Worm (Caenorhabditis elegans): ENCODE results near the gene str-101.

Gene str-101

ce11 chrV:15704745-15705144, 7.1 kb downstream of the str-101 start, which contains the start of gene twk-34:
twk-34 (plus strand) TSS chrV:15704960.
- TF ChIP-seq ztf-11 (tag; optimal IDR thresholded peaks at IDR 0.05) (no peak), M03D4.4 (tag; optimal IDR thresholded peaks at IDR 0.05) (no peak), blmp-1 (tag; optimal IDR thresholded peaks at IDR 0.05) (no peak), flh-1 (GFP tag; optimal IDR thresholded peaks at IDR 0.05) (no peak), elt-1 (tag; optimal IDR thresholded peaks at IDR 0.05; ENCODE audit: borderline replicate concordance, insufficient read depth) (no peak), nhr-237 (tag; optimal IDR thresholded peaks at IDR 0.05) (no peak), lin-13 (tag; optimal IDR thresholded peaks at IDR 0.05) (no peak), ceh-39 (tag; optimal IDR thresholded peaks at IDR 0.05) (no peak), ces-1 (GFP tag; optimal IDR thresholded peaks at IDR 0.05) (no peak), elt-3 (tag; optimal IDR thresholded peaks at IDR 0.05) (no peak), tbx-8 (GFP tag; optimal IDR thresholded peaks at IDR 0.05) (no peak), ceh-83 (GFP tag; optimal IDR thresholded peaks at IDR 0.05) (no peak), lsy-2 (tag; optimal IDR thresholded peaks at IDR 0.05) (no peak)

ce11 chrV:15702263-15702662, 9.5 kb downstream of the str-101 start, which contains the start of gene nhr-53:
nhr-53 (minus strand) TSS chrV:15702363.
- no peak for TF ChIP-seq hlh-1 (tag; optimal IDR thresholded peaks at IDR 0.05)
- no peak for TF ChIP-seq flh-1 (GFP tag; optimal IDR thresholded peaks at IDR 0.05)
- no peak for TF ChIP-seq ceh-83 (GFP tag; optimal IDR thresholded peaks at IDR 0.05)
- no peak for TF ChIP-seq mls-2 (tag; optimal IDR thresholded peaks at IDR 0.05)
- TF ChIP-seq sem-2 (GFP tag; optimal IDR thresholded peaks at IDR 0.05), result no peak
- no peak for TF ChIP-seq unc-62 (GFP tag; optimal IDR thresholded peaks at IDR 0.05)
- TF ChIP-seq sptf-1 (tag; optimal IDR thresholded peaks at IDR 0.05), result no peak

ce11 chrV:15699799-15700198, 12.0 kb downstream of the str-101 start, which contains the start of gene nhr-199:
nhr-199 (minus strand) TSS chrV:15699899.
- TF ChIP-seq lin-13 (tag; optimal IDR thresholded peaks at IDR 0.05) (no peak), ces-1 (GFP tag; optimal IDR thresholded peaks at IDR 0.05) (no peak), tbx-8 (GFP tag; optimal IDR thresholded peaks at IDR 0.05) (no peak), unc-120 (tag; optimal IDR thresholded peaks at IDR 0.05; ENCODE audit: poor library complexity, severe bottlenecking) (no peak), zip-8 (tag; optimal IDR thresholded peaks at IDR 0.05) (no peak), nhr-76 (tag; optimal IDR thresholded peaks at IDR 0.05) (no peak), mep-1 (tag; optimal IDR thresholded peaks at IDR 0.05) (no peak), unc-62 (GFP tag; optimal IDR thresholded peaks at IDR 0.05) (no peak), cnd-1 (tag; optimal IDR thresholded peaks at IDR 0.05) (no peak), ceh-43 (GFP tag; optimal IDR thresholded peaks at IDR 0.05) (no peak), elt-3 (tag; optimal IDR thresholded peaks at IDR 0.05) (no peak), M03D4.4 (tag; optimal IDR thresholded peaks at IDR 0.05) (no peak), hlh-1 (tag; optimal IDR thresholded peaks at IDR 0.05) (no peak), sptf-1 (tag; optimal IDR thresholded peaks at IDR 0.05) (no peak)

ce11 chrV:15698099-15698498, 13.7 kb downstream of the str-101 start, which contains the start of gene srx-29:
srx-29 (minus strand) TSS chrV:15698199.
- TF ChIP-seq zip-8 (tag; optimal IDR thresholded peaks at IDR 0.05) (no peak), unc-39 (tag; optimal IDR thresholded peaks at IDR 0.05) (no peak), bed-3 (GFP tag; optimal IDR thresholded peaks at IDR 0.05) (no peak), ces-1 (GFP tag; optimal IDR thresholded peaks at IDR 0.05) (no peak)

ce11 chrV:15693682-15694081, 18.1 kb downstream of the str-101 start, which contains the start of gene nhr-198:
nhr-198 (plus strand) TSS chrV:15693994.
- no peak for TF ChIP-seq sem-2 (GFP tag; optimal IDR thresholded peaks at IDR 0.05)
- TF ChIP-seq nhr-76 (tag; optimal IDR thresholded peaks at IDR 0.05), result no peak
- no peak for TF ChIP-seq mep-1 (tag; optimal IDR thresholded peaks at IDR 0.05)
- TF ChIP-seq ceh-83 (GFP tag; optimal IDR thresholded peaks at IDR 0.05), result no peak
- TF ChIP-seq nhr-12 (tag; optimal IDR thresholded peaks at IDR 0.05), result no peak
- TF ChIP-seq blmp-1 (tag; optimal IDR thresholded peaks at IDR 0.05), result no peak
- no peak for TF ChIP-seq sptf-1 (tag; optimal IDR thresholded peaks at IDR 0.05)
- no peak for TF ChIP-seq tbx-8 (GFP tag; optimal IDR thresholded peaks at IDR 0.05)
- TF ChIP-seq M03D4.4 (tag; optimal IDR thresholded peaks at IDR 0.05), result no peak
- no peak for TF ChIP-seq ham-2 (GFP tag; optimal IDR thresholded peaks at IDR 0.05)
- no peak for TF ChIP-seq unc-120 (tag; optimal IDR thresholded peaks at IDR 0.05; ENCODE audit: poor library complexity, severe bottlenecking)
- no peak for TF ChIP-seq snpc-4 (tag; optimal IDR thresholded peaks at IDR 0.05)
- no peak for TF ChIP-seq lsy-2 (tag; optimal IDR thresholded peaks at IDR 0.05)
- TF ChIP-seq cnd-1 (tag; optimal IDR thresholded peaks at IDR 0.05), result no peak
- no peak for TF ChIP-seq lin-32 (GFP tag; optimal IDR thresholded peaks at IDR 0.05)
- no peak for TF ChIP-seq bed-3 (GFP tag; optimal IDR thresholded peaks at IDR 0.05)
- no peak for TF ChIP-seq ceh-39 (tag; optimal IDR thresholded peaks at IDR 0.05)
- no peak for TF ChIP-seq zip-8 (tag; optimal IDR thresholded peaks at IDR 0.05)
- TF ChIP-seq unc-62 (GFP tag; optimal IDR thresholded peaks at IDR 0.05), result no peak
- no peak for TF ChIP-seq ces-1 (GFP tag; optimal IDR thresholded peaks at IDR 0.05)

Measured in whole organism, mixed stage, embryonic.